Fruit fly (Drosophila melanogaster) whole organism, adult: ENCODE results near the gene HIP.
"Not testable (repeated sequence)": the region's sequence is repeated elsewhere in the genome, so short reads cannot be mapped to it uniquely, and the experiment has no call there.

Experiments used
- CG11617 ChIP-seq: fragments of 200-800 bp; sonication (Bioruptor generic); optimal IDR thresholded peaks from 2 replicates; lab custom pipeline; 2017; ENCODE audit warnings: mild to moderate bottlenecking, missing biosample characterization, missing genetic modification reagents, missing genetic modification characterization
- CG12768 ChIP-seq: fragments of 200-800 bp; sonication (Bioruptor generic); optimal IDR thresholded peaks from 2 replicates; lab custom pipeline; 2017; ENCODE audit warnings: missing biosample characterization, missing genetic modification characterization, mild to moderate bottlenecking, moderate library complexity, missing genetic modification reagents
- CG14711 ChIP-seq: fragments of 200-800 bp; sonication (Bioruptor generic); optimal IDR thresholded peaks from 2 replicates; lab custom pipeline; 2018; ENCODE audit warnings: missing biosample characterization, mild to moderate bottlenecking, missing genetic modification characterization, moderate library complexity
- CG1620 ChIP-seq: fragments of 200-800 bp; sonication (Bioruptor generic); optimal IDR thresholded peaks from 2 replicates; lab custom pipeline; 2016; ENCODE audit warnings: missing biosample characterization, missing genetic modification characterization
- CG33017 ChIP-seq: fragments of 200-800 bp; sonication (Bioruptor generic); optimal IDR thresholded peaks from 2 replicates; lab custom pipeline; 2018; ENCODE audit warnings: missing biosample characterization, mild to moderate bottlenecking, missing genetic modification characterization, moderate library complexity
- CG5204 ChIP-seq: fragments of 200-800 bp; sonication (Bioruptor generic); optimal IDR thresholded peaks from 2 replicates; lab custom pipeline; 2016; ENCODE audit warnings: missing biosample characterization, missing genetic modification characterization
- CG7045 ChIP-seq: fragments of 200-800 bp; sonication (Bioruptor generic); optimal IDR thresholded peaks from 2 replicates; lab custom pipeline; 2017; ENCODE audit warnings: missing biosample characterization, mild to moderate bottlenecking, missing genetic modification characterization
- CG7101 ChIP-seq: fragments of 200-800 bp; sonication (Bioruptor generic); optimal IDR thresholded peaks from 2 replicates; lab custom pipeline; 2018; ENCODE audit warnings: missing biosample characterization, mild to moderate bottlenecking, missing genetic modification characterization, moderate library complexity
- Clk ChIP-seq: fragments of 200-800 bp; sonication (Bioruptor generic); optimal IDR thresholded peaks from 2 replicates; lab custom pipeline; 2017; ENCODE audit warnings: missing biosample characterization, missing genetic modification characterization
- Crg-1 ChIP-seq: fragments of 200-800 bp; sonication (Bioruptor generic); optimal IDR thresholded peaks from 2 replicates; lab custom pipeline; 2016; ENCODE audit warnings: missing biosample characterization, missing genetic modification characterization
- Hr96 ChIP-seq: fragments of 200-800 bp; sonication (Bioruptor generic); optimal IDR thresholded peaks from 2 replicates; lab custom pipeline; 2016; ENCODE audit warnings: missing biosample characterization, missing genetic modification characterization
- Mnt ChIP-seq: fragments of 200-800 bp; sonication (Bioruptor generic); optimal IDR thresholded peaks from 2 replicates; lab custom pipeline; 2016; ENCODE audit warnings: missing biosample characterization, mild to moderate bottlenecking, missing genetic modification characterization
- bab1 ChIP-seq: fragments of 200-800 bp; sonication (Bioruptor generic); optimal IDR thresholded peaks from 3 replicates; lab custom pipeline; 2019; ENCODE audit warnings: missing biosample characterization, mild to moderate bottlenecking, missing genetic modification characterization, moderate library complexity
- cic ChIP-seq: fragments of 200-800 bp; sonication (Bioruptor generic); optimal IDR thresholded peaks from 2 replicates; lab custom pipeline; 2017; ENCODE audit warnings: missing biosample characterization, mild to moderate bottlenecking, missing genetic modification characterization, moderate library complexity
- cnc ChIP-seq, 2 experiments: fragments of >200 bp; optimal IDR thresholded peaks; 2 replicates each; lab custom pipeline; 2017
- kay ChIP-seq: fragments of 200-800 bp; sonication (Bioruptor generic); peaks from one replicate; lab custom pipeline; 2016; ENCODE audit warnings: missing biosample characterization, missing genetic modification characterization, borderline replicate concordance
- ovo ChIP-seq: fragments of 200-800 bp; sonication (Bioruptor generic); optimal IDR thresholded peaks from 2 replicates; lab custom pipeline; 2016; ENCODE audit warnings: missing biosample characterization, missing genetic modification characterization
- pad ChIP-seq: fragments of 200-800 bp; sonication (Bioruptor generic); optimal IDR thresholded peaks from 3 replicates; lab custom pipeline; 2017; ENCODE audit warnings: missing biosample characterization, missing genetic modification characterization, mild to moderate bottlenecking, moderate library complexity, missing genetic modification reagents
- tj ChIP-seq: fragments of 200-800 bp; sonication (Bioruptor generic); optimal IDR thresholded peaks from 3 replicates; lab custom pipeline; 2017; ENCODE audit warnings: missing biosample characterization, mild to moderate bottlenecking, missing genetic modification characterization, moderate library complexity
- toe ChIP-seq: fragments of 200-800 bp; sonication (Bioruptor generic); optimal IDR thresholded peaks from 2 replicates; lab custom pipeline; 2016; ENCODE audit warnings: missing biosample characterization, missing genetic modification characterization

HIP gene

dm6 chrX:3798919-3799318 is at the start of gene HIP:
TSS of gene HIP (plus strand) at chrX:3799150.
- TF ChIP-seq Crg-1 (GFP tag; lab: Kevin White, UChicago); CG14711 (tag; lab: Kevin White, UChicago); CG12768 (GFP tag; lab: Kevin White, UChicago): not testable (repeated sequence)

dm6 chrX:3750232-3751075 is 48.5 kb upstream of the HIP start:
- TF ChIP-seq cic (GFP tag; lab: Kevin White, UChicago) (no peak), CG14711 (tag; lab: Kevin White, UChicago) (peak; percentile 10), CG7101 (tag; lab: Kevin White, UChicago) (peak; percentile 21), CG33017 (peak; percentile 5), tj (GFP tag; lab: Kevin White, UChicago) (peak; percentile 47)

dm6 chrX:3761318-3762081 is 37.5 kb upstream of the HIP start:
- TF ChIP-seq Hr96, result no peak
- peak; percentile 37 for TF ChIP-seq toe
- TF ChIP-seq cic (GFP tag; lab: Kevin White, UChicago), result peak; percentile 40
- TF ChIP-seq Clk, result no peak
- peak; percentile 48 for TF ChIP-seq CG7101 (tag; lab: Kevin White, UChicago)
- peak; percentile 80 for TF ChIP-seq CG11617 (GFP tag; lab: Kevin White, UChicago)
- peak; percentile 82 for TF ChIP-seq tj (GFP tag; lab: Kevin White, UChicago)
- TF ChIP-seq CG14711 (tag; lab: Kevin White, UChicago), result peak; percentile 39
- peak; percentile 43 for TF ChIP-seq pad (GFP tag; lab: Kevin White, UChicago)
- TF ChIP-seq kay, result peak; percentile 79
- peak; percentile 16 for TF ChIP-seq Crg-1 (GFP tag; lab: Kevin White, UChicago)
- TF ChIP-seq Mnt (GFP tag; lab: Kevin White, UChicago), result peak; percentile 31
- no peak for TF ChIP-seq CG33017
- no peak for TF ChIP-seq CG5204 (GFP tag; lab: Kevin White, UChicago)
- TF ChIP-seq CG12768 (GFP tag; lab: Kevin White, UChicago), result peak; percentile 51
- peak; percentile 86 for TF ChIP-seq bab1 (GFP tag; lab: Kevin White, UChicago)
- TF ChIP-seq CG1620 (GFP tag; lab: Kevin White, UChicago), result no peak

dm6 chrX:3762441-3762840 is 36.5 kb upstream of the HIP start:
- no peak for TF ChIP-seq Hr96
- TF ChIP-seq CG5204 (GFP tag; lab: Kevin White, UChicago), result no peak
- TF ChIP-seq CG11617 (GFP tag; lab: Kevin White, UChicago), result no peak
- TF ChIP-seq Mnt (GFP tag; lab: Kevin White, UChicago), result no peak
- no peak for TF ChIP-seq CG14711 (tag; lab: Kevin White, UChicago)
- no peak for TF ChIP-seq CG12768 (GFP tag; lab: Kevin White, UChicago)
- no peak for TF ChIP-seq CG7101 (tag; lab: Kevin White, UChicago)
- TF ChIP-seq tj (GFP tag; lab: Kevin White, UChicago), result no peak
- TF ChIP-seq CG7045 (GFP tag; lab: Kevin White, UChicago), result no peak
- TF ChIP-seq kay, result no peak
- TF ChIP-seq cnc (optimal IDR thresholded peaks at IDR 0.05; lab: Kevin White, UChicago), result no peak
- no peak for TF ChIP-seq ovo (GFP tag; lab: Kevin White, UChicago)
- TF ChIP-seq pad (GFP tag; lab: Kevin White, UChicago), result no peak
- TF ChIP-seq bab1 (GFP tag; lab: Kevin White, UChicago), result no peak
- no peak for TF ChIP-seq Clk
- TF ChIP-seq Crg-1 (GFP tag; lab: Kevin White, UChicago), result no peak
- TF ChIP-seq cic (GFP tag; lab: Kevin White, UChicago), result no peak
- no peak for TF ChIP-seq CG1620 (GFP tag; lab: Kevin White, UChicago)

- TF ChIP-seq bab1 (GFP tag; lab: Kevin White, UChicago) (peak; percentile 33), CG1620 (GFP tag; lab: Kevin White, UChicago) (no peak), tj (GFP tag; lab: Kevin White, UChicago) (peak; percentile 63), Crg-1 (GFP tag; lab: Kevin White, UChicago) (peak; percentile 16)
These were observed 35.9 kb upstream of the HIP start for dm6 chrX:3762914-3763489.

dm6 chrX:3764223-3764622 is 34.7 kb upstream of the HIP start:
- TF ChIP-seq toe (no peak), ovo (GFP tag; lab: Kevin White, UChicago) (no peak), CG7045 (GFP tag; lab: Kevin White, UChicago) (no peak), CG1620 (GFP tag; lab: Kevin White, UChicago) (no peak), Hr96 (no peak), cnc (optimal IDR thresholded peaks at IDR 0.05; lab: Kevin White, UChicago) (no peak), pad (GFP tag; lab: Kevin White, UChicago) (no peak), kay (no peak), Mnt (GFP tag; lab: Kevin White, UChicago) (no peak)
